Fruit fly (Drosophila melanogaster) whole organism, wandering third instar larva: ENCODE data around the gene Sry-delta.

Experiments
- OdsH ChIP-seq: fragments of 200-800 bp; sonication (Bioruptor generic); optimal IDR thresholded peaks from 2 replicates; lab custom pipeline; 2016; ENCODE audit warnings: missing biosample characterization, mild to moderate bottlenecking, missing genetic modification characterization
- Rel ChIP-seq, 2 experiments: fragments of 200-800 bp; sonication (Bioruptor generic) in 1 of 2; optimal IDR thresholded peaks; 2 replicates in 1 of 2; 3 replicates in 1 of 2; lab custom pipeline; 2016 to 2019; ENCODE audit warnings: mild to moderate bottlenecking in 2 of 2, missing biosample characterization in 2 of 2, missing genetic modification characterization in 2 of 2, moderate library complexity in 1 of 2
- br ChIP-seq: fragments of 200-800 bp; sonication (Bioruptor generic); optimal IDR thresholded peaks from 2 replicates; lab custom pipeline; 2016; ENCODE audit warnings: missing biosample characterization, missing genetic modification characterization
- fru ChIP-seq: fragments of 200-800 bp; sonication (Bioruptor generic); optimal IDR thresholded peaks from 3 replicates; lab custom pipeline; 2016; ENCODE audit warnings: missing biosample characterization, mild to moderate bottlenecking, missing genetic modification characterization
- pan ChIP-seq: fragments of >200 bp; optimal IDR thresholded peaks from 2 replicates; lab custom pipeline; 2017
- psq ChIP-seq: fragments of 200-800 bp; sonication (Bioruptor generic); optimal IDR thresholded peaks from 3 replicates; lab custom pipeline; 2017; ENCODE audit warnings: missing biosample characterization, mild to moderate bottlenecking, missing genetic modification characterization, moderate library complexity
- sage ChIP-seq: fragments of 200-800 bp; sonication (Bioruptor generic); optimal IDR thresholded peaks from 2 replicates; lab custom pipeline; 2016; ENCODE audit warnings: missing biosample characterization, mild to moderate bottlenecking, missing genetic modification characterization

dm6 chr3R:29997607-29998236 lies 45.4 kb upstream of the Sry-delta start, which contains the start of the genes CG15525 and CG11504:
- TF ChIP-seq psq (GFP tag; lab: Kevin White, UChicago) (no peak), OdsH (GFP tag; lab: Kevin White, UChicago) (peak; percentile 54), Rel (GFP tag; optimal IDR thresholded peaks at IDR 0.05; lab: Kevin White, UChicago) (no peak), Rel (tag; optimal IDR thresholded peaks at IDR 0.05; lab: Kevin White, UChicago) (peak; percentile 67), sage (no peak), br (GFP tag; lab: Kevin White, UChicago) (no peak), pan (lab: Kevin White, UChicago) (no peak), fru (GFP tag; lab: Kevin White, UChicago) (no peak)
